Worm (Caenorhabditis elegans): ENCODE measurements around the gene ubxn-2.

The ubxn-2 gene

ce11 chrIV:2709590-2710201 is 15.9 kb downstream of the ubxn-2 start (continued):
- TF ChIP-seq nhr-77 (tag; optimal IDR thresholded peaks at IDR 0.05) (no peak), hlh-11 (tag; optimal IDR thresholded peaks at IDR 0.05) (peak; percentile 17), ceh-20 (GFP tag; IDR thresholded peaks at IDR 0.05) (no peak), F37D6.2 (tag; optimal IDR thresholded peaks at IDR 0.05) (no peak), snpc-1.2 (GFP tag; IDR thresholded peaks at IDR 0.05) (peak; percentile 67; the same call in 1 of the 2 replicates), lin-29 (GFP tag; IDR thresholded peaks at IDR 0.05) (no peak), ztf-7 (tag; optimal IDR thresholded peaks at IDR 0.05) (no peak), lim-7 (GFP tag; IDR thresholded peaks at IDR 0.05) (peak; percentile 62), F49E8.2 (tag; optimal IDR thresholded peaks at IDR 0.05; ENCODE audit: borderline replicate concordance) (no peak), ceh-82 (tag; optimal IDR thresholded peaks at IDR 0.05) (no peak), hmg-1.1 (GFP tag; IDR thresholded peaks at IDR 0.05) (no peak), madf-9 (GFP tag; conservative IDR thresholded peaks at IDR 0.05) (peak; percentile 72), spr-1 (tag; optimal IDR thresholded peaks at IDR 0.05) (no peak), hif-1 (tag; optimal IDR thresholded peaks at IDR 0.05) (no peak), zfp-2 (tag; optimal IDR thresholded peaks at IDR 0.05) (no peak), duxl-1 (tag; optimal IDR thresholded peaks at IDR 0.05; ENCODE audit: poor library complexity) (no peak), unc-62 (GFP tag; optimal IDR thresholded peaks at IDR 0.05 in 1 of 2) (no peak), unc-62 (tag; optimal IDR thresholded peaks at IDR 0.05) (no peak), zag-1 (tag; optimal IDR thresholded peaks at IDR 0.05) (no peak), vab-7 (GFP tag; IDR thresholded peaks at IDR 0.05) (no peak), ceh-32 (tag; optimal IDR thresholded peaks at IDR 0.05; ENCODE audit: poor library complexity) (no peak), arid-1 (GFP tag; conservative IDR thresholded peaks at IDR 0.05) (peak; percentile 83; the same call in 1 of the 2 replicates), nhr-48 (tag; optimal IDR thresholded peaks at IDR 0.05) (no peak), nhr-10 (tag; optimal IDR thresholded peaks at IDR 0.05) (no peak), ztf-11 (tag; optimal IDR thresholded peaks at IDR 0.05) (no peak), lir-3 (tag; optimal IDR thresholded peaks at IDR 0.05) (no peak), hlh-30 (tag; optimal IDR thresholded peaks at IDR 0.05; ENCODE audit: insufficient read depth) (peak; percentile 27), aly-2 (tag; optimal IDR thresholded peaks at IDR 0.05) (no peak), nhr-11 (tag; optimal IDR thresholded peaks at IDR 0.05) (no peak), mxl-3 (GFP tag; optimal IDR thresholded peaks at IDR 0.05) (no peak), daf-19 (GFP tag; conservative IDR thresholded peaks at IDR 0.05) (peak; percentile 90), nhr-6 (tag; optimal IDR thresholded peaks at IDR 0.05) (no peak), nhr-76 (tag; optimal IDR thresholded peaks at IDR 0.05) (no peak), zfp-3 (GFP tag; conservative IDR thresholded peaks at IDR 0.05) (peak; percentile 99), daf-16 (GFP tag; optimal IDR thresholded peaks at IDR 0.05) (peak in 1 of 2 experiments; percentile 49), daf-16 (tag; optimal IDR thresholded peaks at IDR 0.05) (peak; percentile 52), nhr-111 (GFP tag; optimal IDR thresholded peaks at IDR 0.05) (peak; percentile 5), ces-1 (GFP tag; optimal IDR thresholded peaks at IDR 0.05) (no peak), ZK546.5 (tag; optimal IDR thresholded peaks at IDR 0.05) (no peak), jun-1 (tag; optimal IDR thresholded peaks at IDR 0.05) (no peak), ceh-62 (tag; optimal IDR thresholded peaks at IDR 0.05) (no peak), pqm-1 (tag; optimal IDR thresholded peaks at IDR 0.05) (no peak), lsy-2 (tag; optimal IDR thresholded peaks at IDR 0.05) (peak in 1 of 2 experiments; percentile 74), ceh-28 (tag; optimal IDR thresholded peaks at IDR 0.05) (no peak), ctbp-1 (GFP tag; IDR thresholded peaks at IDR 0.05) (no peak), dmd-6 (GFP tag; IDR thresholded peaks at IDR 0.05) (no peak), Y5F2A.4 (GFP tag; optimal IDR thresholded peaks at IDR 0.05) (no peak), aha-1 (tag) (peak; percentile 23), nhr-41 (GFP tag; IDR thresholded peaks at IDR 0.05) (0 out of 2 replicates have a peak, but pooled peaks have one; percentile 46), egl-27 (tag; optimal IDR thresholded peaks at IDR 0.05) (no peak), nhr-25 (tag; optimal IDR thresholded peaks at IDR 0.05; ENCODE audit: borderline replicate concordance, insufficient read depth) (no peak)
